Worm (Caenorhabditis elegans) whole organism, early embryonic: Measurements from ENCODE around the gene str-83.

Source experiments
- ama-1 ChIP-seq: fragments of 150-350 bp; optimal IDR thresholded peaks from 2 replicates; lab custom pipeline; 2014
- tbx-11 ChIP-seq: fragments of 200-800 bp; sonication (Bioruptor generic); IDR thresholded peaks from 2 replicates; pipeline ENCODE4 v1.3.6; 2022; ENCODE audit warnings: missing genetic modification characterization, missing compliant biosample characterization

DNA sequence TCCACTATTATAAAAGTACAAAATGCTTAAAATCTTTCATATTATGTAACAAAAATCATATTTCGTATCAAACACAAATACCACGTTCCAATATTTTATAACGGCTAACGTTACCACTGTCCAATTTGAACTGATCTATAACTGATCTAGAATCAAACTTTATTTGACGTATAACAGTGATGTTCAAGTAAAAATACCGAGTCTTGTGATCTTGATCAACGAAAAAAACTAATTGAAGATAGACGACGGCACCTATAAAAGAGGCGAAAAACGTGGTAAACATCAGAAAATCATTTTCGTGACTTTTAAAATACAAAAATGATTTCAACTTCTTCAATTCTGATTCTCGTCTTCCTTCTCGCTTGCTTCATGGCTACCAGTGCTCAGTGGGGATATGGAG lies 10.6 kb downstream of the str-83 start, which contains the start of gene nlp-28:
- TF ChIP-seq ama-1 (lab: Kevin White, UChicago) (no peak), tbx-11 (no peak)
